Fruit fly (Drosophila melanogaster) Kc167 (cell line): ENCODE data around the gene CG1894.

Experiments used
- Myc ChIP-seq: fragments of >200 bp; optimal IDR thresholded peaks from 2 replicates; lab custom pipeline; 2017; ENCODE audit warnings: missing external identifiers
- Sin3A ChIP-seq: fragments of >200 bp; optimal IDR thresholded peaks from 2 replicates; lab custom pipeline; 2018; ENCODE audit warnings: missing external identifiers
- h ChIP-seq: fragments of >200 bp; optimal IDR thresholded peaks from 3 replicates; lab custom pipeline; 2018; ENCODE audit warnings: missing external identifiers
- insv ChIP-seq: fragments of >200 bp; optimal IDR thresholded peaks from 3 replicates; lab custom pipeline; 2018; ENCODE audit warnings: missing external identifiers
- psq ChIP-seq: fragments of >200 bp; optimal IDR thresholded peaks from 2 replicates; lab custom pipeline; 2017; ENCODE audit warnings: missing external identifiers
- ttk ChIP-seq: sonication (Bioruptor generic); optimal IDR thresholded peaks from 2 replicates; lab custom pipeline; 2017; ENCODE audit warnings: missing external identifiers

The CG1894 gene

dm6 chr3R:28484257-28484656 is at the start of gene CG1894:
TSS of gene CG1894 (plus strand) at chr3R:28484557.
- no peak for TF ChIP-seq psq (lab: Kevin White, UChicago)
- TF ChIP-seq Myc (lab: Kevin White, UChicago): no peak
- no peak for TF ChIP-seq h
- TF ChIP-seq insv (lab: Kevin White, UChicago): no peak
- TF ChIP-seq Sin3A (lab: Kevin White, UChicago): no peak
- TF ChIP-seq ttk (lab: Kevin White, UChicago): no peak

DNA sequence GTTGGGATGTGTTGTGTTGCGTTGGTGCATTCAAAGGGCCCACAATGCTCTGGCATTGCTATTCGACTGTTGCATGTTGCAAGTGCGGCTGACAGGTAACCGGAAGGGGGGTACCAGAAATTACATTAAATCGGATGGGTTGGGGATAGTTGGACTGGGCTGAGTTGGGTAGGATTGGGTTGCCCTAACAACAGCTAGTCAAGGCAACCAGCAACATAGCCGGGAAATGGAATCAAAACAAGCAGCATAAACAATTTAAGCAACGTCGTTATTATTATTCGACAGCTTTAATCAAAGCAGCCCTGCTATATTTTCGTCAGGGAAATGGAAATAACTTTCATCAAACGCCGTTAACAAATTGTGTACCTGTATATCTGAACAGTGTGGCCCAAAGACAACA is 2.3 kb downstream of the CG1894 start, which contains the start of gene Dhc98D:
TSS of gene Dhc98D (plus strand) at position 301 of the 400 bp plus-strand sequence.
- TF ChIP-seq insv (lab: Kevin White, UChicago) (no peak), h (no peak), Sin3A (lab: Kevin White, UChicago) (no peak), psq (lab: Kevin White, UChicago) (no peak), Myc (lab: Kevin White, UChicago) (no peak), ttk (lab: Kevin White, UChicago) (no peak)

DNA sequence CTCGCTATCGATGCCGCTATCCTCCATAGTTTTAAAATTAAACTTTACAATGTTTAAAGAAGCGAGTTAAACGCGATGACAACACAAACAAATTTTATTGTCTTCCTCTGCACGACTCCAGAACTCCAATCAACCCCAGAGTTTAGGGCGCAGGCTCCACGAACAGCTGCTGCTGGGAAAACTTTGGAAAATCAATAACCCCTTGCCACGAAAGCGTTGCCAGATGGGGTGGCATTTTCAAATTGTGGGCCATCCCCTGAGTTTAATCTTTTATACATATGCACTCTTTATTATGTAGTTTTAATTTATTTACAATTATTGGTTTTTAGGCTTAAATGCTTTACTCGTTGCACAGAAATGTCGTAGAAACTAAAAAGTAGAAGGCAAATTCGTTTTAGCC is 36.0 kb downstream of the CG1894 start, which contains the start of gene CG31051:
TSS of gene CG31051 (minus strand) at position 115 of the 400 bp plus-strand sequence.
- TF ChIP-seq Myc (lab: Kevin White, UChicago) (no peak), insv (lab: Kevin White, UChicago) (no peak), Sin3A (lab: Kevin White, UChicago) (no peak), ttk (lab: Kevin White, UChicago) (no peak), h (no peak), psq (lab: Kevin White, UChicago) (no peak)
